Worm (Caenorhabditis elegans) whole organism, young adult: ENCODE measurements around the gene F26F4.5.

Experiments used
- B0035.1 ChIP-seq: sonication (generic microtip); optimal IDR thresholded peaks from 2 replicates; lab custom pipeline; 2016; ENCODE audit warnings: missing genetic modification characterization, mild to moderate bottlenecking, missing compliant biosample characterization, missing genotype, missing genetic modification reagents
- F52B5.7 ChIP-seq: sonication (generic microtip); optimal IDR thresholded peaks from 2 replicates; lab custom pipeline; 2016; ENCODE audit warnings: mild to moderate bottlenecking, missing genetic modification characterization, missing compliant biosample characterization
- F55B11.4 ChIP-seq: sonication (generic microtip); optimal IDR thresholded peaks from 2 replicates; lab custom pipeline; 2016; ENCODE audit warnings: missing compliant biosample characterization, missing genetic modification characterization, borderline replicate concordance; ENCODE audit not compliant: insufficient read depth
- F57C9.4 ChIP-seq: sonication (generic microtip); optimal IDR thresholded peaks from 2 replicates; lab custom pipeline; 2017; ENCODE audit warnings: mild to moderate bottlenecking, missing genetic modification characterization, missing compliant biosample characterization
- Y53F4B.3 ChIP-seq: fragments of 200-800 bp; sonication (Bioruptor generic); IDR thresholded peaks from 2 replicates; pipeline ENCODE4 v1.3.6; 2022; ENCODE audit warnings: missing genetic modification reagents, missing genetic modification characterization, missing compliant biosample characterization
- Y56A3A.18 ChIP-seq: fragments of 200-800 bp; sonication (Bioruptor generic); IDR thresholded peaks from 2 replicates; pipeline ENCODE4 v1.3.6; 2022; ENCODE audit warnings: missing genetic modification reagents, missing genetic modification characterization, missing compliant biosample characterization
- Y67H2A.10 ChIP-seq: fragments of 200-800 bp; sonication (Bioruptor generic); conservative IDR thresholded peaks from 2 replicates; pipeline ENCODE4 v1.3.6; 2022; ENCODE audit warnings: missing genetic modification reagents, missing genetic modification characterization, missing compliant biosample characterization
- Y79H2A.3 ChIP-seq: fragments of 200-800 bp; sonication (Bioruptor generic); conservative IDR thresholded peaks from 2 replicates; pipeline ENCODE4 v1.3.6; 2022; ENCODE audit warnings: missing genetic modification reagents, missing genetic modification characterization, missing compliant biosample characterization
- Y95B8A.8 ChIP-seq: fragments of 200-800 bp; sonication (Bioruptor generic); IDR thresholded peaks from 2 replicates; pipeline ENCODE4 v1.3.6; 2022; ENCODE audit warnings: missing genetic modification reagents, missing genetic modification characterization, missing compliant biosample characterization
- ZK185.1 ChIP-seq: sonication (generic microtip); optimal IDR thresholded peaks from 2 replicates; lab custom pipeline; 2016; ENCODE audit warnings: mild to moderate bottlenecking, missing genetic modification characterization, missing compliant biosample characterization; ENCODE audit not compliant: poor library complexity, severe bottlenecking
- aptf-3 ChIP-seq: fragments of 200-800 bp; sonication (Bioruptor generic); IDR thresholded peaks from 2 replicates; pipeline ENCODE4 v1.3.6; 2022; ENCODE audit warnings: missing genetic modification characterization, missing compliant biosample characterization
- attf-5 ChIP-seq: fragments of 200-800 bp; sonication (Bioruptor generic); optimal IDR thresholded peaks from 2 replicates; lab custom pipeline; 2018; ENCODE audit warnings: mild to moderate bottlenecking, missing genetic modification characterization, missing compliant biosample characterization
- ceh-79 ChIP-seq: sonication (generic microtip); optimal IDR thresholded peaks from 2 replicates; lab custom pipeline; 2017; ENCODE audit warnings: mild to moderate bottlenecking, missing genetic modification characterization, missing compliant biosample characterization
- chd-7 ChIP-seq: sonication (generic microtip); optimal IDR thresholded peaks from 2 replicates; lab custom pipeline; 2016; ENCODE audit warnings: mild to moderate bottlenecking, missing genetic modification characterization, moderate library complexity, missing compliant biosample characterization
- egl-44 ChIP-seq: fragments of 200-800 bp; sonication (Bioruptor generic); IDR thresholded peaks from 2 replicates; pipeline ENCODE4 v1.3.6; 2022; ENCODE audit warnings: missing genetic modification reagents, missing genetic modification characterization, missing compliant biosample characterization
- gei-17 ChIP-seq: fragments of 200-800 bp; sonication (Bioruptor generic); optimal IDR thresholded peaks from 2 replicates; lab custom pipeline; 2018; ENCODE audit warnings: mild to moderate bottlenecking, missing genetic modification characterization, missing compliant biosample characterization
- hlh-12 ChIP-seq: sonication (generic microtip); optimal IDR thresholded peaks from 2 replicates; lab custom pipeline; 2016; ENCODE audit warnings: missing genetic modification characterization, missing compliant biosample characterization
- hmg-20 ChIP-seq: fragments of 200-800 bp; sonication (Bioruptor generic); IDR thresholded peaks from 2 replicates; pipeline ENCODE4 v1.3.6; 2022; ENCODE audit warnings: missing genetic modification reagents, missing genetic modification characterization, missing compliant biosample characterization
- hsf-1 ChIP-seq: fragments of 200-800 bp; sonication (Bioruptor generic); IDR thresholded peaks from 2 replicates; pipeline ENCODE4 v1.3.6; 2022; ENCODE audit warnings: missing genetic modification reagents, missing genetic modification characterization, missing compliant biosample characterization
- lin-26 ChIP-seq: fragments of 200-800 bp; sonication (Bioruptor generic); IDR thresholded peaks from 2 replicates; pipeline ENCODE4 v1.3.6; 2022; ENCODE audit warnings: missing genetic modification reagents, missing genetic modification characterization, missing compliant biosample characterization
- lin-35 ChIP-seq, 3 experiments: fragments of 150-350 bp in 2 of 3; sonication (generic microtip) in 1 of 3; optimal IDR thresholded peaks; 2 replicates each; lab custom pipeline; 2014 to 2018; ENCODE audit warnings: missing biosample characterization in 3 of 3, missing genetic modification characterization in 3 of 3, missing genetic modification reagents in 3 of 3
- nfya-2 ChIP-seq: fragments of 200-800 bp; sonication (Bioruptor generic); IDR thresholded peaks from 2 replicates; pipeline ENCODE4 v1.3.6; 2022; ENCODE audit warnings: missing genetic modification reagents, missing genetic modification characterization, missing compliant biosample characterization
- nfyb-1 ChIP-seq: fragments of 200-800 bp; sonication (Bioruptor generic); IDR thresholded peaks from 2 replicates; pipeline ENCODE4 v1.3.6; 2022; ENCODE audit warnings: missing genetic modification reagents, missing genetic modification characterization, missing compliant biosample characterization
- nhr-179 ChIP-seq: sonication (generic microtip); optimal IDR thresholded peaks from 2 replicates; lab custom pipeline; 2016; ENCODE audit warnings: mild to moderate bottlenecking, missing genetic modification characterization, missing compliant biosample characterization
- nhr-27 ChIP-seq: fragments of 200-800 bp; sonication (Bioruptor generic); optimal IDR thresholded peaks from 2 replicates; lab custom pipeline; 2018; ENCODE audit warnings: mild to moderate bottlenecking, missing genetic modification characterization, moderate library complexity, missing compliant biosample characterization
- sdz-38 ChIP-seq: sonication (generic microtip); optimal IDR thresholded peaks from 2 replicates; lab custom pipeline; 2016; ENCODE audit warnings: missing genotype, missing genetic modification characterization, missing compliant biosample characterization
- sea-2 ChIP-seq: fragments of 200-800 bp; sonication (Bioruptor generic); IDR thresholded peaks from 2 replicates; pipeline ENCODE4 v1.3.6; 2022; ENCODE audit warnings: missing genetic modification characterization, missing compliant biosample characterization
- snpc-1.1 ChIP-seq: sonication (generic microtip); optimal IDR thresholded peaks from 2 replicates; lab custom pipeline; 2017; ENCODE audit warnings: missing genetic modification characterization, mild to moderate bottlenecking, missing compliant biosample characterization, antibody characterized with exemption, moderate library complexity, missing genotype, missing genetic modification reagents; ENCODE audit not compliant: insufficient read depth
- snpc-3.4 ChIP-seq: sonication (generic microtip); optimal IDR thresholded peaks from 2 replicates; lab custom pipeline; 2017; ENCODE audit warnings: missing genetic modification characterization, mild to moderate bottlenecking, missing compliant biosample characterization, antibody characterized with exemption, moderate library complexity, missing genotype, missing genetic modification reagents
- snpc-4 ChIP-seq, 5 experiments: fragments of 150-350 bp in 1 of 5; sonication (generic microtip) in 4 of 5; optimal IDR thresholded peaks; 2 replicates each; lab custom pipeline; 2014 to 2018; ENCODE audit warnings: missing genetic modification characterization in 5 of 5, missing biosample characterization in 3 of 5, antibody characterized with exemption in 2 of 5, mild to moderate bottlenecking in 2 of 5, missing compliant biosample characterization in 2 of 5, missing genotype in 2 of 5, moderate library complexity in 2 of 5, missing genetic modification reagents in 1 of 5
- tbp1 ChIP-seq: fragments of 200-800 bp; sonication (Bioruptor generic); optimal IDR thresholded peaks from 2 replicates; lab custom pipeline; 2018; ENCODE audit warnings: mild to moderate bottlenecking, missing genetic modification characterization, missing compliant biosample characterization
- tbx-9 ChIP-seq: sonication (generic microtip); optimal IDR thresholded peaks from 2 replicates; lab custom pipeline; 2016; ENCODE audit warnings: borderline replicate concordance, missing genetic modification characterization, inconsistent platforms, missing compliant biosample characterization
- unc-130 ChIP-seq: sonication (generic microtip); optimal IDR thresholded peaks from 2 replicates; lab custom pipeline; 2016; ENCODE audit warnings: missing genetic modification reagents, missing genetic modification characterization, missing compliant biosample characterization
- unc-62 ChIP-seq: fragments of 150-350 bp; optimal IDR thresholded peaks from 2 replicates; lab custom pipeline; 2014; ENCODE audit warnings: missing biosample characterization, missing genetic modification reagents, missing genetic modification characterization
- xnd-1 ChIP-seq: sonication (generic microtip); optimal IDR thresholded peaks from 2 replicates; lab custom pipeline; 2016; ENCODE audit warnings: missing genotype, missing genetic modification reagents, missing genetic modification characterization, missing compliant biosample characterization
- zfh-2 ChIP-seq: fragments of 200-800 bp; sonication (Bioruptor generic); conservative IDR thresholded peaks from 2 replicates; pipeline ENCODE4 v1.3.6; 2022; ENCODE audit warnings: missing genetic modification reagents, missing genetic modification characterization, missing compliant biosample characterization
- ztf-18 ChIP-seq: sonication (generic microtip); optimal IDR thresholded peaks from 2 replicates; lab custom pipeline; 2016; ENCODE audit warnings: missing genotype, mild to moderate bottlenecking, missing genetic modification characterization, missing compliant biosample characterization
- ztf-6 ChIP-seq: fragments of 200-800 bp; sonication (Bioruptor generic); IDR thresholded peaks from 2 replicates; pipeline ENCODE4 v1.3.6; 2022; ENCODE audit warnings: missing genetic modification reagents, missing genetic modification characterization, missing compliant biosample characterization

F26F4.5 gene

ce11 chrIII:4917960-4918712 lies 27.1 kb upstream of the F26F4.5 start, which contains the start of gene rpb-8 (continued):
- no peak for TF ChIP-seq B0035.1 (tag; lab: Kevin White, UChicago)
- no peak for TF ChIP-seq unc-62
- TF ChIP-seq hmg-20 (GFP tag; lab: Robert Waterston, UW), result no peak
- TF ChIP-seq aptf-3 (GFP tag; lab: Robert Waterston, UW), result no peak
- no peak for TF ChIP-seq sea-2
- TF ChIP-seq chd-7 (tag; lab: Kevin White, UChicago), result no peak
- no peak for TF ChIP-seq tbx-9 (tag; lab: Kevin White, UChicago)
- no peak for TF ChIP-seq nfya-2
- peak; percentile 29 for TF ChIP-seq snpc-3.4 (tag; lab: Kevin White, UChicago)
- no peak for TF ChIP-seq ceh-79 (tag; lab: Kevin White, UChicago)
- peak; percentile 50 for TF ChIP-seq attf-5 (GFP tag; lab: Kevin White, UChicago)
- TF ChIP-seq zfh-2 (GFP tag; lab: Robert Waterston, UW), result no peak
- no peak for TF ChIP-seq tbp1 (GFP tag; lab: Kevin White, UChicago)
- no peak for TF ChIP-seq hlh-12 (tag; lab: Kevin White, UChicago)
- no peak for TF ChIP-seq Y95B8A.8 (GFP tag; lab: Robert Waterston, UW)
- no peak for TF ChIP-seq xnd-1 (tag; lab: Kevin White, UChicago)
- no peak for TF ChIP-seq ztf-6 (GFP tag; lab: Robert Waterston, UW)
- TF ChIP-seq nhr-27 (tag; lab: Kevin White, UChicago), result no peak
- no peak for TF ChIP-seq sdz-38
- no peak for TF ChIP-seq lin-26
- peak in 1 of 3 experiments; percentile 72 for TF ChIP-seq lin-35 (GFP tag; optimal IDR thresholded peaks at IDR 0.05; lab: Kevin White, UChicago)
- no peak for TF ChIP-seq ZK185.1 (tag; lab: Kevin White, UChicago)
- no peak for TF ChIP-seq hsf-1 (GFP tag; lab: Robert Waterston, UW)
- TF ChIP-seq F55B11.4 (tag; lab: Kevin White, UChicago), result no peak
- no peak for TF ChIP-seq nhr-179 (tag; lab: Kevin White, UChicago)
- TF ChIP-seq unc-130 (GFP tag; lab: Kevin White, UChicago), result no peak
- TF ChIP-seq ztf-18 (tag; lab: Kevin White, UChicago), result no peak
- TF ChIP-seq snpc-1.1 (tag; lab: Kevin White, UChicago), result no peak
- TF ChIP-seq Y79H2A.3 (GFP tag; lab: Robert Waterston, UW), result no peak
- no peak for TF ChIP-seq gei-17 (GFP tag; lab: Kevin White, UChicago)
- TF ChIP-seq F57C9.4 (tag; lab: Kevin White, UChicago), result no peak
- TF ChIP-seq F52B5.7 (tag; lab: Kevin White, UChicago), result no peak
- TF ChIP-seq Y56A3A.18, result no peak
- TF ChIP-seq nfyb-1, result no peak
- no peak for TF ChIP-seq Y53F4B.3 (GFP tag; lab: Robert Waterston, UW)
- no peak for TF ChIP-seq egl-44 (GFP tag; lab: Robert Waterston, UW)
- no peak for TF ChIP-seq Y67H2A.10
- no peak for TF ChIP-seq snpc-4 (GFP tag; optimal IDR thresholded peaks at IDR 0.05; lab: Kevin White, UChicago)
- no peak for TF ChIP-seq snpc-4 (tag; optimal IDR thresholded peaks at IDR 0.05; lab: Kevin White, UChicago)
